Fruit fly (Drosophila melanogaster): ENCODE results near the gene COX7AL.
A peak's percentile ranks its signal among the peaks of the same experiment; 100 is the strongest.

DNA sequence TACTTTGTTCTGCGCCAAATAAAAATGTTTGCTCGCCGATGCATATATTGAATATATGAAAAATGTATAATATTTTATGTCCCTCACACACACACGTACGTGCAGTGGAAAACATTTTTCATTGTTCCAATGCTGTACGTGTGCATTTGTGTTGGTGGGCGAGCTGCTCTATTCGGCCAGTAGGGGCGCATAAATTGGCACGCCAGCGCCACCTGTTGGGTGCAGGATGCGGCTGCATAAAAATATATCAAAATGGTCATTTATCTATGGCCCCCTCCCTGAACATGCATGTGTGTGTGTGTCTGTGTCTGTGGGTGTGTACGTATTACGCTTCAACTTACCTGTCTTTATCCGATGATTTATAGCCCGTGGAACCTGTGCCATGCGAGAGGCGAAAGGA, 46.2 kb downstream of the COX7AL start:
- TF ChIP-seq CG8478 (optimal IDR thresholded peaks at IDR 0.05) (no peak), CTCF (optimal IDR thresholded peaks at IDR 0.05) (peak; percentile 85 to 87)

Measured in S2 (cell line).